Fruit fly (Drosophila melanogaster): ENCODE measurements around the gene mRpS6.

mRpS6 gene

dm6 chr3L:4403180-4403769 is 38.9 kb downstream of the mRpS6 start, which contains the start of gene Syx17 (continued):
- TF ChIP-seq amos (GFP tag; IDR thresholded peaks at IDR 0.05; ENCODE audit: partially characterized antibody) (peak; percentile 95), caup (GFP tag; optimal IDR thresholded peaks at IDR 0.05; ENCODE audit: severe bottlenecking) (peak; percentile 51), Ssrp (tag; optimal IDR thresholded peaks at IDR 0.05) (peak; percentile 25), CG4282 (GFP tag; optimal IDR thresholded peaks at IDR 0.05) (peak; percentile 49), sd (tag; optimal IDR thresholded peaks at IDR 0.05) (peak; percentile 29), CG31365 (tag; optimal IDR thresholded peaks at IDR 0.05) (peak; percentile 2), gce (GFP tag; IDR thresholded peaks at IDR 0.05) (no peak), Dad (GFP tag; optimal IDR thresholded peaks at IDR 0.05) (peak; percentile 24), az2 (GFP tag; optimal IDR thresholded peaks at IDR 0.05) (peak; percentile 62), Rfx (GFP tag; IDR thresholded peaks at IDR 0.05) (peak; percentile 85), Eip74EF (GFP tag; optimal IDR thresholded peaks at IDR 0.05) (peak in 1 of 2 experiments; percentile 53), ftz-f1 (GFP tag; optimal IDR thresholded peaks at IDR 0.05) (peak; percentile 95), Max (GFP tag; optimal IDR thresholded peaks at IDR 0.05) (peak; percentile 44), sim (GFP tag; IDR thresholded peaks at IDR 0.05) (no peak), ranshi (GFP tag; IDR thresholded peaks at IDR 0.05) (peak; percentile 48; the same call in 1 of the 2 replicates), CG16779 (GFP tag; IDR thresholded peaks at IDR 0.05) (peak; percentile 60; the same call in 1 of the 2 replicates), vfl (GFP tag; optimal IDR thresholded peaks at IDR 0.05) (peak; percentile 14), CG8924 (tag; optimal IDR thresholded peaks at IDR 0.05) (peak; percentile 81), Camta (GFP tag; optimal IDR thresholded peaks at IDR 0.05) (peak; percentile 52), CG33557 (GFP tag; optimal IDR thresholded peaks at IDR 0.05) (no peak), NC2α (GFP tag; optimal IDR thresholded peaks at IDR 0.05) (peak; percentile 26), Xrp1 (GFP tag; IDR thresholded peaks at IDR 0.05) (peak; percentile 31; the same call in 1 of the 2 replicates), CoRest (tag; optimal IDR thresholded peaks at IDR 0.05) (peak; percentile 68), cg (GFP tag; optimal IDR thresholded peaks at IDR 0.05) (no peak), eyg (GFP tag; optimal IDR thresholded peaks at IDR 0.05) (peak; percentile 45), stwl (tag; optimal IDR thresholded peaks at IDR 0.05) (peak; percentile 90), Ravus (GFP tag; IDR thresholded peaks at IDR 0.05) (no peak), CG12744 (GFP tag; optimal IDR thresholded peaks at IDR 0.05) (peak; percentile 38), CG11723 (GFP tag; optimal IDR thresholded peaks at IDR 0.05) (peak; percentile 20), Hmr (GFP tag; optimal IDR thresholded peaks at IDR 0.05) (peak; percentile 72), Elba2 (GFP tag; optimal IDR thresholded peaks at IDR 0.05) (no peak), fru (optimal IDR thresholded peaks at IDR 0.05) (no peak), CG15011 (GFP tag; optimal IDR thresholded peaks at IDR 0.05) (no peak), CG18011 (GFP tag; optimal IDR thresholded peaks at IDR 0.05) (peak; percentile 29), Trl (optimal IDR thresholded peaks at IDR 0.05) (no peak), Trl (GFP tag; optimal IDR thresholded peaks at IDR 0.05) (peak; percentile 56), z (GFP tag; IDR thresholded peaks at IDR 0.05) (no peak), trem (tag; optimal IDR thresholded peaks at IDR 0.05) (peak; percentile 62), GATAe (GFP tag; conservative IDR thresholded peaks at IDR 0.05) (no peak), Oaz (GFP tag; IDR thresholded peaks at IDR 0.05) (no peak), CG10565 (GFP tag; optimal IDR thresholded peaks at IDR 0.05) (no peak), bab2 (GFP tag; optimal IDR thresholded peaks at IDR 0.05) (peak; percentile 60), CG10209 (GFP tag; optimal IDR thresholded peaks at IDR 0.05) (peak; percentile 62), toy (GFP tag; IDR thresholded peaks at IDR 0.05) (no peak), Dll (GFP tag; IDR thresholded peaks at IDR 0.05; ENCODE audit: partially characterized antibody) (peak; percentile 86), Six4 (GFP tag; optimal IDR thresholded peaks at IDR 0.05) (peak; percentile 55), CG18262 (tag; optimal IDR thresholded peaks at IDR 0.05) (peak; percentile 74), CG5245 (GFP tag; optimal IDR thresholded peaks at IDR 0.05) (peak; percentile 33), row (GFP tag; IDR thresholded peaks at IDR 0.05) (peak; percentile 64), Side (GFP tag; optimal IDR thresholded peaks at IDR 0.05) (peak; percentile 59), CG6175 (GFP tag; IDR thresholded peaks at IDR 0.05) (no peak)
